Fruit fly (Drosophila melanogaster): Measurements from ENCODE around the gene x16.

Gene x16

dm6 chr2L:6964022-6964434 lies 44.0 kb upstream of the x16 start, which contains the start of the genes sip2 and Coprox (continued):
- TF ChIP-seq CG2129 (GFP tag; IDR thresholded peaks at IDR 0.05; ENCODE audit: partially characterized antibody) (no peak), B-H2 (GFP tag; optimal IDR thresholded peaks at IDR 0.05) (peak; percentile 55), sc (optimal IDR thresholded peaks at IDR 0.05) (no peak), sc (GFP tag; optimal IDR thresholded peaks at IDR 0.05) (no peak), yki (optimal IDR thresholded peaks at IDR 0.05) (no peak), CG17385 (GFP tag; optimal IDR thresholded peaks at IDR 0.05) (peak; percentile 62), CG2712 (tag; optimal IDR thresholded peaks at IDR 0.05) (peak; percentile 88), Hr78 (GFP tag; optimal IDR thresholded peaks at IDR 0.05) (peak in 1 of 2 experiments; percentile 70), ro (GFP tag; IDR thresholded peaks at IDR 0.05) (no peak), Oaz (GFP tag; IDR thresholded peaks at IDR 0.05) (no peak), HHEX (GFP tag; optimal IDR thresholded peaks at IDR 0.05) (peak; percentile 29), CG9797 (GFP tag; optimal IDR thresholded peaks at IDR 0.05) (peak; percentile 89), CG2875 (GFP tag; optimal IDR thresholded peaks at IDR 0.05) (no peak), salm (tag; optimal IDR thresholded peaks at IDR 0.05) (peak; percentile 37), lbe (GFP tag; optimal IDR thresholded peaks at IDR 0.05) (peak; percentile 15), ase (GFP tag; IDR thresholded peaks at IDR 0.05) (0 out of 3 replicates have a peak, but pooled peaks have one; percentile 30), bab2 (GFP tag; optimal IDR thresholded peaks at IDR 0.05) (peak; percentile 1), stc (GFP tag; IDR thresholded peaks at IDR 0.05) (no peak), Sin3A (optimal IDR thresholded peaks at IDR 0.05) (no peak), CG8281 (tag; optimal IDR thresholded peaks at IDR 0.05) (peak; percentile 35), Hmr (GFP tag; optimal IDR thresholded peaks at IDR 0.05) (no peak), CG4617 (GFP tag; optimal IDR thresholded peaks at IDR 0.05; ENCODE audit: borderline replicate concordance) (peak; percentile 21), CG3281 (GFP tag; optimal IDR thresholded peaks at IDR 0.05) (peak; percentile 72), chn (GFP tag; optimal IDR thresholded peaks at IDR 0.05) (no peak), Mrtf (GFP tag; IDR thresholded peaks at IDR 0.05) (no peak; the same call in 2 of the 3 replicates), PHDP (tag; optimal IDR thresholded peaks at IDR 0.05) (peak; percentile 82), Blimp-1 (GFP tag; optimal IDR thresholded peaks at IDR 0.05) (no peak), dan (GFP tag; IDR thresholded peaks at IDR 0.05) (no peak), hbn (GFP tag; IDR thresholded peaks at IDR 0.05; ENCODE audit: partially characterized antibody) (no peak), CG1792 (GFP tag; optimal IDR thresholded peaks at IDR 0.05) (no peak), Hsf (GFP tag; optimal IDR thresholded peaks at IDR 0.05) (no peak), rib (GFP tag; IDR thresholded peaks at IDR 0.05) (peak; percentile 50; the same call in 1 of the 2 replicates), Pdp1 (GFP tag; optimal IDR thresholded peaks at IDR 0.05) (peak in 1 of 2 experiments; percentile 49), CG11398 (GFP tag; optimal IDR thresholded peaks at IDR 0.05) (no peak), CG3065 (GFP tag; optimal IDR thresholded peaks at IDR 0.05) (no peak), CG14860 (GFP tag; IDR thresholded peaks at IDR 0.05; ENCODE audit: partially characterized antibody) (no peak), otp (GFP tag; IDR thresholded peaks at IDR 0.05) (no peak), CG30403 (GFP tag; optimal IDR thresholded peaks at IDR 0.05) (peak; percentile 71), CG13624 (GFP tag; optimal IDR thresholded peaks at IDR 0.05) (no peak), fd64A (GFP tag; optimal IDR thresholded peaks at IDR 0.05) (no peak), CG17328 (GFP tag; IDR thresholded peaks at IDR 0.05) (0 out of 2 replicates have a peak, but pooled peaks have one; percentile 24), CG32767 (GFP tag; IDR thresholded peaks at IDR 0.05) (peak; percentile 51; the same call in 1 of the 2 replicates), amos (GFP tag; IDR thresholded peaks at IDR 0.05; ENCODE audit: partially characterized antibody) (no peak; the same call in 1 of the 2 replicates), zen2 (GFP tag; IDR thresholded peaks at IDR 0.05; ENCODE audit: partially characterized antibody) (no peak), vvl (GFP tag; IDR thresholded peaks at IDR 0.05) (no peak; the same call in 1 of the 2 replicates), CG7745 (tag; optimal IDR thresholded peaks at IDR 0.05) (no peak), CG13775 (GFP tag; optimal IDR thresholded peaks at IDR 0.05) (peak; percentile 68), nau (GFP tag; optimal IDR thresholded peaks at IDR 0.05) (no peak), CG10654 (GFP tag; optimal IDR thresholded peaks at IDR 0.05) (no peak), CG6272 (GFP tag; IDR thresholded peaks at IDR 0.05) (no peak), unpg (GFP tag; optimal IDR thresholded peaks at IDR 0.05) (peak; percentile 78)

All from whole organism, embryonic.